Fruit fly (Drosophila melanogaster) whole organism, prepupa: ENCODE measurements around the gene Rab14.

ENCODE experiments used
- CG11902 ChIP-seq: fragments of 200-800 bp; sonication (Bioruptor generic); optimal IDR thresholded peaks from 3 replicates; lab custom pipeline; 2016; ENCODE audit warnings: missing biosample characterization, missing genetic modification characterization
- CG31627 ChIP-seq: fragments of 200-800 bp; sonication (Bioruptor generic); optimal IDR thresholded peaks from 3 replicates; lab custom pipeline; 2016; ENCODE audit warnings: missing biosample characterization, missing genetic modification characterization
- CG4318 ChIP-seq: fragments of 200-800 bp; sonication (Bioruptor generic); optimal IDR thresholded peaks from 3 replicates; lab custom pipeline; 2017; ENCODE audit warnings: missing biosample characterization, mild to moderate bottlenecking, missing genetic modification characterization
- cyc ChIP-seq: fragments of 200-800 bp; sonication (Bioruptor generic); optimal IDR thresholded peaks from 3 replicates; lab custom pipeline; 2016; ENCODE audit warnings: missing biosample characterization, missing genetic modification characterization
- fd85E ChIP-seq: fragments of 200-800 bp; sonication (Bioruptor generic); optimal IDR thresholded peaks from 3 replicates; lab custom pipeline; 2016; ENCODE audit warnings: missing biosample characterization, missing genetic modification characterization
- spab ChIP-seq: fragments of 200-800 bp; sonication (Bioruptor generic); optimal IDR thresholded peaks from 2 replicates; lab custom pipeline; 2017; ENCODE audit warnings: missing biosample characterization, mild to moderate bottlenecking, missing genetic modification characterization, missing genetic modification reagents

DNA sequence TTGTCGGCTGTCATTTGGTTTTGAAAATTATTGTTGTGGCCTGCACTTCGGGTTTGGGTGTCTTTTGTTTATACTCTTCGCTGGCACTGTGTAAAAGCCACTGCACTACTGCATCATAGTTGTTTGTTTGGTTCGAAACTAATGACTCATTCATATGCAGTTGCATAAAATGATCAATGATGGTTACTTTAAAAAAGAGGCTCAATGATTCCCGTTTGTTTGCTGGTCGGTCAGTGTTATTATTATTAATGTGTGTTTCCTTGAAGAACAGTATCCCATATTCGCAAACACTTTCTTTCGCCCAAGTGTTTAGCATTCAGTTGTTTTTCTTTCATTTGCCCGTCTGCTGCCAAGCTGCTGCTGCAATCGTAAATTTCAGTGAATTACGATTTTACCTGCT is 33.5 kb downstream of the Rab14 start:
- TF ChIP-seq fd85E (GFP tag; lab: Kevin White, UChicago) (no peak), cyc (GFP tag; lab: Kevin White, UChicago) (no peak), CG31627 (GFP tag; lab: Kevin White, UChicago) (peak; percentile 4), CG4318 (GFP tag; lab: Kevin White, UChicago) (peak; percentile 7), spab (GFP tag; lab: Kevin White, UChicago) (no peak), CG11902 (GFP tag; lab: Kevin White, UChicago) (no peak)
